Worm (Caenorhabditis elegans): ENCODE results near the gene srw-66.
A peak's percentile ranks its signal among the peaks of the same experiment; 100 is the strongest.

srw-66 gene

DNA sequence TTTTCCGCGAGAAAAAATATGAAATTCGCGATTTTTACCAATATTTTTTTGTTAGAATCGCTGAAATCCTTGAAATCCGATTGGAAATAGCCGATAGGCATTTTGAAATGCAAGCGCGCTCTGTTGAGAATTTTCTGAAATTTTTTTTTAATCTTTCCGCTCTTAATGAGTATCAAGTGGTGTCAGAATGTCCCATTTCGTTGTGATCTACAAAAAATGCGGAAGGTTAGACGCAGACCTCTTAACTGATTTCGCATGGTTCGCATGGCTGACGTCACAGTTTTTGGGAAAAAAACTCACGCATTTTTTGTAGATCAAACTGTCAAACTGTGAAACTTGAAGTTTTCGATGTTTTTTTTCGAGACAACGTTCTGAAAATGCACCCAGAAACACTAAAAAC lies at the start of gene srw-66:
srw-66 (minus strand) TSS at position 101 of the 400 bp plus-strand sequence.
- TF ChIP-seq elt-1 (tag; optimal IDR thresholded peaks at IDR 0.05; ENCODE audit: borderline replicate concordance, insufficient read depth) = no peak
- no peak for TF ChIP-seq lin-13 (tag; optimal IDR thresholded peaks at IDR 0.05)

DNA sequence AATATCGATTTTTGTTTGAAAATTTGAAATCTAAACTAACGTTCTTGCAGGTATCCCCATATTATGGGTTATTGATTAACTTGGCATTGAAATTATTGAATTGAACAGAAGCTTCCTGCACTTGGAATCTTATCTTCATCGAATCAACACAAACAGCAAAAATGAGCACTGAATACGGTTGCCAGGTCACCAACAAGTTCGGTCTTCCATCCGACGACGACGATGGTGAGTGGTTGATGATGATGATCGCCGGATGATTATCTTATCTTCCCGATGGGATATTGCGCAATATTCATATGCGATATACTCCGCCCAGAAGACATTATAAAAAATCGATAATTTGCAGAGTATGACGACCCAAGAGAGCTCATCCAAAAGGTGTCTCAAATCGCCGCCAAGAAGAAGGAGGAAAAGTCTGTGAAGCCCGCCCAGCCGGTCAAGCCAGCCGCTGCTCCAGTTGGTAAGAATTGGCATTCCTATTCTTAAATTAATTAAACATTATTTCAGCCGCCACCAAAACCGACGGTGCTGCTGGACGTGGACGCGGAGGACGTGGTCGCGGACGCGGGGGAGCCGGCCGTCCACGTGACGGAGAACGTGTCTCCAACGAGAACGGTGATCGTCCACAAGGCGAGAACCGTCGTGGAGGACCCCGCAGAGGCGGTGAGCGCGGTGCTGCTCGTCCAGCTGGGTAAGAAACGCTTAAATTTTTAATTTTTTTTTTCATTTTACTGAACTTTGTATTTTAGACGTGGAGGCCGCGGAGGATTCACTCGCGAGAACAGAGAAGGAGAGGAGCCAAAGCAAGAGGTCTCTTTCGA lies 49.5 kb upstream of the srw-66 start, which contains the start of gene vig-1:
vig-1 (plus strand) TSS at position 51 of the 821 bp plus-strand sequence.
- TF ChIP-seq ceh-39 (tag; optimal IDR thresholded peaks at IDR 0.05) (no peak), nhr-2 (tag; optimal IDR thresholded peaks at IDR 0.05) (no peak), lsy-2 (tag; optimal IDR thresholded peaks at IDR 0.05) (no peak), elt-1 (tag; optimal IDR thresholded peaks at IDR 0.05; ENCODE audit: borderline replicate concordance, insufficient read depth) (peak; percentile 96), blmp-1 (tag; optimal IDR thresholded peaks at IDR 0.05) (no peak), elt-3 (tag; optimal IDR thresholded peaks at IDR 0.05) (no peak), unc-62 (GFP tag; optimal IDR thresholded peaks at IDR 0.05) (no peak), M03D4.4 (tag; optimal IDR thresholded peaks at IDR 0.05) (no peak), nhr-12 (tag; optimal IDR thresholded peaks at IDR 0.05) (no peak), zip-8 (tag; optimal IDR thresholded peaks at IDR 0.05) (peak; percentile 80), ceh-83 (GFP tag; optimal IDR thresholded peaks at IDR 0.05) (no peak), ceh-43 (GFP tag; optimal IDR thresholded peaks at IDR 0.05) (no peak), mls-2 (tag; optimal IDR thresholded peaks at IDR 0.05) (no peak), sptf-1 (tag; optimal IDR thresholded peaks at IDR 0.05) (no peak), sem-2 (GFP tag; optimal IDR thresholded peaks at IDR 0.05) (no peak), pha-4 (tag; optimal IDR thresholded peaks at IDR 0.05) (no peak)

DNA sequence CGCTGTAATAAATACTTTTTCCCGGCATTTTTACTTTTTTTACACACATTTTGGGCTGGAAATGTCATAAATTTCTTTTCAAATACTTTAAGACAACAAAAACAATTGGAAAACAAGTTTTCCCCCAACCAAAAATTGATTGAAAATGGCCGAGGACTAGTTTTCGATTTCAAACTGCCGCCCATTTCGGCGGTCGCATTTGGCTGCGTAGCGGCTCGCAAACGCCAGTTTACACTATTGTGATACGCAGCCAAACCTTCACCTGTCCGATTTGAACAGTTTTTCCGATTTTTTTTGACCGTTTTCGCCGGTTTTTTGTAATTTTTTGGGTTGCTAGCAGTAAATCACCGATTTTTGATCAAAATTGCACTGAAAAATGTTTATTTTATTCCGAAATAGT lies 48.7 kb upstream of the srw-66 start:
- TF ChIP-seq nhr-76 (tag; optimal IDR thresholded peaks at IDR 0.05) = no peak
- peak; percentile 5 for TF ChIP-seq nhr-2 (tag; optimal IDR thresholded peaks at IDR 0.05)
- TF ChIP-seq tbx-8 (GFP tag; optimal IDR thresholded peaks at IDR 0.05) = peak; percentile 66
- no peak for TF ChIP-seq nhr-28 (tag; optimal IDR thresholded peaks at IDR 0.05)
- peak; percentile 78 for TF ChIP-seq drap-1 (GFP tag; optimal IDR thresholded peaks at IDR 0.05)
- TF ChIP-seq elt-1 (tag; optimal IDR thresholded peaks at IDR 0.05; ENCODE audit: borderline replicate concordance, insufficient read depth) = peak; percentile 7
- TF ChIP-seq M03D4.4 (tag; optimal IDR thresholded peaks at IDR 0.05) = peak; percentile 84
- peak; percentile 69 for TF ChIP-seq ceh-83 (GFP tag; optimal IDR thresholded peaks at IDR 0.05)
- TF ChIP-seq blmp-1 (tag; optimal IDR thresholded peaks at IDR 0.05) = peak; percentile 40
- TF ChIP-seq ces-1 (GFP tag; optimal IDR thresholded peaks at IDR 0.05) = peak; percentile 45
- peak; percentile 54 for TF ChIP-seq unc-62 (GFP tag; optimal IDR thresholded peaks at IDR 0.05)
- peak; percentile 97 for TF ChIP-seq lin-13 (tag; optimal IDR thresholded peaks at IDR 0.05)
- TF ChIP-seq snpc-4 (tag; optimal IDR thresholded peaks at IDR 0.05) = no peak
- peak; percentile 22 for TF ChIP-seq bed-3 (GFP tag; optimal IDR thresholded peaks at IDR 0.05)
- TF ChIP-seq mls-2 (tag; optimal IDR thresholded peaks at IDR 0.05) = peak; percentile 88
- no peak for TF ChIP-seq mab-5 (tag; optimal IDR thresholded peaks at IDR 0.05)
- TF ChIP-seq sptf-1 (tag; optimal IDR thresholded peaks at IDR 0.05) = peak; percentile 91
- peak; percentile 90 for TF ChIP-seq lsy-2 (tag; optimal IDR thresholded peaks at IDR 0.05)
- no peak for TF ChIP-seq elt-3 (tag; optimal IDR thresholded peaks at IDR 0.05)
- TF ChIP-seq unc-39 (tag; optimal IDR thresholded peaks at IDR 0.05) = no peak
- peak; percentile 96 for TF ChIP-seq nhr-237 (tag; optimal IDR thresholded peaks at IDR 0.05)
- peak; percentile 88 for TF ChIP-seq ceh-39 (tag; optimal IDR thresholded peaks at IDR 0.05)
- TF ChIP-seq cnd-1 (tag; optimal IDR thresholded peaks at IDR 0.05) = peak; percentile 72
- TF ChIP-seq unc-120 (tag; optimal IDR thresholded peaks at IDR 0.05; ENCODE audit: poor library complexity, severe bottlenecking) = peak; percentile 74
- peak; percentile 87 for TF ChIP-seq pha-4 (tag; optimal IDR thresholded peaks at IDR 0.05)
- no peak for TF ChIP-seq zip-8 (tag; optimal IDR thresholded peaks at IDR 0.05)
- no peak for TF ChIP-seq flh-1 (GFP tag; optimal IDR thresholded peaks at IDR 0.05)
- peak; percentile 96 for TF ChIP-seq mep-1 (tag; optimal IDR thresholded peaks at IDR 0.05)
- TF ChIP-seq sem-2 (GFP tag; optimal IDR thresholded peaks at IDR 0.05) = peak; percentile 50
- peak; percentile 48 for TF ChIP-seq ztf-11 (tag; optimal IDR thresholded peaks at IDR 0.05)
- peak; percentile 38 for TF ChIP-seq ham-2 (GFP tag; optimal IDR thresholded peaks at IDR 0.05)
- TF ChIP-seq lin-32 (GFP tag; optimal IDR thresholded peaks at IDR 0.05) = peak; percentile 0
- TF ChIP-seq hlh-1 (tag; optimal IDR thresholded peaks at IDR 0.05) = peak; percentile 75
- TF ChIP-seq ceh-43 (GFP tag; optimal IDR thresholded peaks at IDR 0.05) = peak; percentile 81
- TF ChIP-seq nhr-12 (tag; optimal IDR thresholded peaks at IDR 0.05) = peak; percentile 16

All from whole organism, mixed stage, embryonic.